Worm (Caenorhabditis elegans) whole organism, L2 larva: ENCODE results near the gene F49F1.18.

Experiments used
- C34F6.9 ChIP-seq: fragments of 150-350 bp; optimal IDR thresholded peaks from 2 replicates; lab custom pipeline; 2014; ENCODE audit warnings: missing biosample characterization, missing genetic modification characterization
- F13H6.1 ChIP-seq: sonication (generic microtip); optimal IDR thresholded peaks from 2 replicates; lab custom pipeline; 2016; ENCODE audit warnings: missing genetic modification characterization, missing compliant biosample characterization
- R02D3.7 ChIP-seq: fragments of 150-350 bp; optimal IDR thresholded peaks from 2 replicates; lab custom pipeline; 2014; ENCODE audit warnings: missing biosample characterization, missing genetic modification characterization
- Y55F3AM.14 ChIP-seq: fragments of 200-800 bp; sonication (Bioruptor generic); optimal IDR thresholded peaks from 2 replicates; lab custom pipeline; 2018; ENCODE audit warnings: mild to moderate bottlenecking, missing genetic modification characterization, missing compliant biosample characterization
- ZK546.5 ChIP-seq: sonication (generic microtip); optimal IDR thresholded peaks from 2 replicates; lab custom pipeline; 2017; ENCODE audit warnings: missing biosample characterization, missing genetic modification characterization
- alr-1 ChIP-seq: fragments of 150-350 bp; optimal IDR thresholded peaks from 2 replicates; lab custom pipeline; 2014; ENCODE audit warnings: missing biosample characterization, missing genetic modification characterization
- aly-2 ChIP-seq: fragments of 150-350 bp; optimal IDR thresholded peaks from 2 replicates; lab custom pipeline; 2014; ENCODE audit warnings: missing biosample characterization, missing genetic modification characterization
- ama-1 ChIP-seq: fragments of 150-350 bp; optimal IDR thresholded peaks from 2 replicates; lab custom pipeline; 2018; ENCODE audit warnings: inconsistent platforms
- blmp-1 ChIP-seq: sonication (generic microtip); optimal IDR thresholded peaks from 2 replicates; lab custom pipeline; 2017; ENCODE audit warnings: missing genetic modification characterization, mild to moderate bottlenecking, missing compliant biosample characterization, antibody characterized with exemption, moderate library complexity; ENCODE audit not compliant: insufficient read depth
- ceh-16 ChIP-seq: fragments of 150-350 bp; optimal IDR thresholded peaks from 2 replicates; lab custom pipeline; 2014; ENCODE audit warnings: missing biosample characterization, missing genetic modification characterization
- ceh-82 ChIP-seq: fragments of 150-350 bp; optimal IDR thresholded peaks from 2 replicates; lab custom pipeline; 2014; ENCODE audit warnings: missing biosample characterization, missing genetic modification characterization
- crh-2 ChIP-seq: sonication (generic microtip); optimal IDR thresholded peaks from 2 replicates; lab custom pipeline; 2017; ENCODE audit warnings: missing biosample characterization, missing genetic modification characterization
- dmd-4 ChIP-seq: sonication (generic microtip); optimal IDR thresholded peaks from 2 replicates; lab custom pipeline; 2017; ENCODE audit warnings: missing biosample characterization, missing genetic modification characterization
- egl-27 ChIP-seq: sonication (generic microtip); optimal IDR thresholded peaks from 3 replicates; lab custom pipeline; 2017; ENCODE audit warnings: missing biosample characterization, missing genetic modification reagents, missing genetic modification characterization
- elt-1 ChIP-seq: fragments of 150-350 bp; optimal IDR thresholded peaks from 2 replicates; lab custom pipeline; 2014; ENCODE audit warnings: missing biosample characterization, missing genetic modification characterization
- elt-3 ChIP-seq: sonication (generic microtip); optimal IDR thresholded peaks from 2 replicates; lab custom pipeline; 2017; ENCODE audit warnings: missing biosample characterization, missing genetic modification characterization
- fos-1 ChIP-seq: fragments of 150-350 bp; optimal IDR thresholded peaks from 2 replicates; lab custom pipeline; 2014; ENCODE audit warnings: missing biosample characterization, missing genetic modification characterization
- gmeb-1 ChIP-seq: fragments of 150-350 bp; optimal IDR thresholded peaks from 2 replicates; lab custom pipeline; 2014; ENCODE audit warnings: missing biosample characterization, missing genetic modification characterization
- lin-11 ChIP-seq: fragments of 150-350 bp; sonication (generic microtip); optimal IDR thresholded peaks from 2 replicates; lab custom pipeline; 2014; ENCODE audit warnings: missing biosample characterization, missing genetic modification characterization, inconsistent platforms, mixed read lengths
- lin-13 ChIP-seq: fragments of 150-350 bp; optimal IDR thresholded peaks from 2 replicates; lab custom pipeline; 2014; ENCODE audit warnings: missing biosample characterization, missing genetic modification reagents, missing genetic modification characterization
- lin-39 ChIP-seq: fragments of 150-350 bp; optimal IDR thresholded peaks from 2 replicates; lab custom pipeline; 2014; ENCODE audit warnings: missing biosample characterization, missing genetic modification reagents, missing genetic modification characterization
- lsy-2 ChIP-seq, 2 experiments: fragments of 150-350 bp in 1 of 2; sonication (generic microtip) in 1 of 2; optimal IDR thresholded peaks; 2 replicates each; lab custom pipeline; 2014 to 2017; ENCODE audit warnings: missing biosample characterization in 2 of 2, missing genetic modification characterization in 2 of 2
- mab-5 ChIP-seq: fragments of 150-350 bp; optimal IDR thresholded peaks from 2 replicates; lab custom pipeline; 2014; ENCODE audit warnings: missing biosample characterization, missing genetic modification characterization
- mbf-1 ChIP-seq: sonication (generic microtip); optimal IDR thresholded peaks from 2 replicates; lab custom pipeline; 2017; ENCODE audit warnings: missing biosample characterization, missing genetic modification characterization
- mdl-1 ChIP-seq, 2 experiments: fragments of 150-350 bp in 1 of 2; sonication (generic microtip) in 1 of 2; optimal IDR thresholded peaks; 2 replicates each; lab custom pipeline; 2017; ENCODE audit warnings: missing biosample characterization in 2 of 2, missing genetic modification characterization in 2 of 2
- nhr-10 ChIP-seq: sonication (generic microtip); optimal IDR thresholded peaks from 2 replicates; lab custom pipeline; 2017; ENCODE audit warnings: missing biosample characterization, missing genetic modification characterization
- nhr-11 ChIP-seq: fragments of 150-350 bp; optimal IDR thresholded peaks from 2 replicates; lab custom pipeline; 2014; ENCODE audit warnings: missing biosample characterization, missing genetic modification characterization
- nhr-12 ChIP-seq: fragments of 150-350 bp; optimal IDR thresholded peaks from 2 replicates; lab custom pipeline; 2014; ENCODE audit warnings: missing biosample characterization, missing genetic modification characterization
- nhr-129 ChIP-seq: fragments of 150-350 bp; optimal IDR thresholded peaks from 2 replicates; lab custom pipeline; 2014; ENCODE audit warnings: missing biosample characterization, missing genetic modification characterization
- nhr-21 ChIP-seq: fragments of 150-350 bp; optimal IDR thresholded peaks from 2 replicates; lab custom pipeline; 2014; ENCODE audit warnings: missing biosample characterization, missing genetic modification characterization
- nhr-23 ChIP-seq: fragments of 150-350 bp; optimal IDR thresholded peaks from 2 replicates; lab custom pipeline; 2014; ENCODE audit warnings: missing biosample characterization, missing genetic modification reagents, missing genetic modification characterization
- nhr-237 ChIP-seq: fragments of 150-350 bp; optimal IDR thresholded peaks from 2 replicates; lab custom pipeline; 2014; ENCODE audit warnings: missing biosample characterization, missing genetic modification characterization
- nhr-25 ChIP-seq: fragments of 150-350 bp; sonication (generic microtip); optimal IDR thresholded peaks from 3 replicates; lab custom pipeline; 2014; ENCODE audit warnings: missing biosample characterization, missing genetic modification characterization
- nhr-6 ChIP-seq: fragments of 150-350 bp; optimal IDR thresholded peaks from 2 replicates; lab custom pipeline; 2014; ENCODE audit warnings: missing biosample characterization, missing genetic modification characterization
- nhr-77 ChIP-seq: fragments of 150-350 bp; optimal IDR thresholded peaks from 2 replicates; lab custom pipeline; 2014; ENCODE audit warnings: missing biosample characterization, missing genetic modification characterization
- peb-1 ChIP-seq: fragments of 150-350 bp; optimal IDR thresholded peaks from 2 replicates; lab custom pipeline; 2014; ENCODE audit warnings: missing biosample characterization, missing genetic modification characterization
- sem-4 ChIP-seq: fragments of 150-350 bp; optimal IDR thresholded peaks from 2 replicates; lab custom pipeline; 2014; ENCODE audit warnings: missing biosample characterization, missing genetic modification reagents, missing genetic modification characterization
- skn-1 ChIP-seq: sonication (generic microtip); optimal IDR thresholded peaks from 2 replicates; lab custom pipeline; 2017; ENCODE audit warnings: missing biosample characterization, missing genetic modification characterization
- sma-3 ChIP-seq: sonication (generic microtip); optimal IDR thresholded peaks from 2 replicates; lab custom pipeline; 2016; ENCODE audit warnings: missing genetic modification reagents, missing genetic modification characterization, missing compliant biosample characterization
- sma-9 ChIP-seq, 2 experiments: fragments of 150-350 bp in 1 of 2; sonication (generic microtip) in 1 of 2; optimal IDR thresholded peaks; 2 replicates each; lab custom pipeline; 2014 to 2016; ENCODE audit warnings: missing genetic modification characterization in 2 of 2, mild to moderate bottlenecking in 1 of 2, missing biosample characterization in 1 of 2, missing compliant biosample characterization in 1 of 2, missing genetic modification reagents in 1 of 2, moderate library complexity in 1 of 2
- snpc-4 ChIP-seq: fragments of 150-350 bp; optimal IDR thresholded peaks from 2 replicates; lab custom pipeline; 2014; ENCODE audit warnings: missing biosample characterization, missing genetic modification characterization
- unc-39 ChIP-seq: fragments of 150-350 bp; optimal IDR thresholded peaks from 2 replicates; lab custom pipeline; 2014; ENCODE audit warnings: missing biosample characterization, missing genetic modification characterization
- unc-55 ChIP-seq: fragments of 150-350 bp; sonication (generic microtip); optimal IDR thresholded peaks from 3 replicates; lab custom pipeline; 2014; ENCODE audit warnings: missing biosample characterization, missing genetic modification reagents, missing genetic modification characterization
- unc-62 ChIP-seq: fragments of 150-350 bp; optimal IDR thresholded peaks from 2 replicates; lab custom pipeline; 2014; ENCODE audit warnings: missing biosample characterization, missing genetic modification reagents, missing genetic modification characterization
- zag-1 ChIP-seq: fragments of 150-350 bp; optimal IDR thresholded peaks from 2 replicates; lab custom pipeline; 2014; ENCODE audit warnings: missing biosample characterization, missing genetic modification characterization
- ztf-1 ChIP-seq: fragments of 200-800 bp; sonication (Bioruptor generic); conservative IDR thresholded peaks from 2 replicates; pipeline ENCODE4 v1.3.6; 2022; ENCODE audit warnings: missing genetic modification characterization, missing compliant biosample characterization
- ztf-11 ChIP-seq: sonication (generic microtip); optimal IDR thresholded peaks from 2 replicates; lab custom pipeline; 2017; ENCODE audit warnings: missing biosample characterization, missing genetic modification characterization
- ztf-4 ChIP-seq: fragments of 150-350 bp; optimal IDR thresholded peaks from 2 replicates; lab custom pipeline; 2014; ENCODE audit warnings: missing biosample characterization, missing genetic modification characterization

F49F1.18 gene

ce11 chrIV:4094364-4094763 lies 45.8 kb downstream of the F49F1.18 start:
- TF ChIP-seq nhr-129 (tag; lab: Kevin White, UChicago) (no peak), unc-55 (peak; percentile 0)

- TF ChIP-seq nhr-77 (tag; lab: Kevin White, UChicago) (no peak), ZK546.5 (tag; lab: Kevin White, UChicago) (no peak), nhr-11 (tag; lab: Kevin White, UChicago) (no peak), sma-3 (GFP tag; lab: Kevin White, UChicago) (peak; percentile 84), peb-1 (tag; lab: Kevin White, UChicago) (no peak), nhr-23 (tag; lab: Kevin White, UChicago) (no peak), mdl-1 (tag; optimal IDR thresholded peaks at IDR 0.05; lab: Kevin White, UChicago) (peak in 1 of 2 experiments; percentile 58), zag-1 (tag; lab: Kevin White, UChicago) (peak; percentile 54), sem-4 (tag; lab: Kevin White, UChicago) (peak; percentile 54), R02D3.7 (tag; lab: Kevin White, UChicago) (no peak), unc-39 (no peak), elt-3 (tag; lab: Kevin White, UChicago) (no peak), fos-1 (tag; lab: Kevin White, UChicago) (peak; percentile 90), ceh-82 (tag; lab: Kevin White, UChicago) (peak; percentile 75), lsy-2 (tag; optimal IDR thresholded peaks at IDR 0.05; lab: Kevin White, UChicago) (peak; percentile 62 to 83), nhr-21 (tag; lab: Kevin White, UChicago) (peak; percentile 57), ztf-1 (GFP tag; lab: Robert Waterston, UW) (no peak), ztf-4 (tag; lab: Kevin White, UChicago) (peak; percentile 55), ceh-16 (tag; lab: Kevin White, UChicago) (no peak), ztf-11 (tag; lab: Kevin White, UChicago) (no peak), nhr-10 (tag; lab: Kevin White, UChicago) (no peak), nhr-25 (tag; lab: Kevin White, UChicago) (peak; percentile 51), nhr-237 (tag; lab: Kevin White, UChicago) (peak; percentile 4), Y55F3AM.14 (GFP tag; lab: Kevin White, UChicago) (peak; percentile 26), crh-2 (tag; lab: Kevin White, UChicago) (peak; percentile 96), mbf-1 (tag; lab: Kevin White, UChicago) (no peak), C34F6.9 (tag; lab: Kevin White, UChicago) (peak; percentile 78), unc-55 (peak; percentile 84), nhr-6 (peak; percentile 44), lin-39 (tag; lab: Kevin White, UChicago) (no peak), mab-5 (peak; percentile 23), nhr-129 (tag; lab: Kevin White, UChicago) (peak; percentile 69), lin-13 (GFP tag; lab: Kevin White, UChicago) (peak; percentile 66), F13H6.1 (tag; lab: Kevin White, UChicago) (peak; percentile 91), ama-1 (lab: Kevin White, UChicago) (no peak), nhr-12 (no peak), aly-2 (no peak), lin-11 (tag; lab: Kevin White, UChicago) (peak; percentile 4), snpc-4 (tag; lab: Kevin White, UChicago) (peak; percentile 49), blmp-1 (tag; lab: Kevin White, UChicago) (no peak), dmd-4 (tag; lab: Kevin White, UChicago) (no peak), unc-62 (no peak), skn-1 (tag; lab: Kevin White, UChicago) (no peak), gmeb-1 (tag; lab: Kevin White, UChicago) (peak; percentile 67), elt-1 (tag; lab: Kevin White, UChicago) (no peak), egl-27 (peak; percentile 67), sma-9 (GFP tag; optimal IDR thresholded peaks at IDR 0.05; lab: Kevin White, UChicago) (peak; percentile 89), sma-9 (tag; optimal IDR thresholded peaks at IDR 0.05; lab: Kevin White, UChicago) (no peak), alr-1 (tag; lab: Kevin White, UChicago) (no peak)
These were observed 47.1 kb downstream of the F49F1.18 start for ce11 chrIV:4093087-4093486.
